Worm (Caenorhabditis elegans) whole organism, L1 larva: Measurements from ENCODE around the gene sel-1.

Experiments used
- ceh-82 ChIP-seq, 3 experiments: fragments of 150-350 bp in 1 of 3; sonication (generic microtip) in 2 of 3; optimal IDR thresholded peaks; 2 replicates each; lab custom pipeline; 2014 to 2017; ENCODE audit warnings: missing biosample characterization in 3 of 3, missing genetic modification characterization in 3 of 3
- elt-2 ChIP-seq: sonication (generic microtip); optimal IDR thresholded peaks from 2 replicates; lab custom pipeline; 2016; ENCODE audit warnings: missing genetic modification characterization, mild to moderate bottlenecking, inconsistent platforms, missing compliant biosample characterization, missing genetic modification reagents
- mdl-1 ChIP-seq, 2 experiments: fragments of 150-350 bp; optimal IDR thresholded peaks; 2 replicates each; lab custom pipeline; 2014 to 2017; ENCODE audit warnings: missing biosample characterization in 2 of 2, missing genetic modification characterization in 2 of 2, inconsistent platforms in 1 of 2
- nhr-237 ChIP-seq: fragments of 150-350 bp; optimal IDR thresholded peaks from 2 replicates; lab custom pipeline; 2014; ENCODE audit warnings: missing biosample characterization, missing genetic modification characterization
- nhr-90 ChIP-seq: sonication (generic microtip); optimal IDR thresholded peaks from 2 replicates; lab custom pipeline; 2016; ENCODE audit warnings: mild to moderate bottlenecking, missing genetic modification characterization, missing compliant biosample characterization; ENCODE audit not compliant: poor library complexity
- skn-1 ChIP-seq: fragments of 150-350 bp; optimal IDR thresholded peaks from 2 replicates; lab custom pipeline; 2014; ENCODE audit warnings: missing biosample characterization, missing genetic modification characterization
- unc-62 ChIP-seq: fragments of 150-350 bp; optimal IDR thresholded peaks from 2 replicates; lab custom pipeline; 2014; ENCODE audit warnings: missing biosample characterization, missing genetic modification reagents, missing genetic modification characterization

DNA sequence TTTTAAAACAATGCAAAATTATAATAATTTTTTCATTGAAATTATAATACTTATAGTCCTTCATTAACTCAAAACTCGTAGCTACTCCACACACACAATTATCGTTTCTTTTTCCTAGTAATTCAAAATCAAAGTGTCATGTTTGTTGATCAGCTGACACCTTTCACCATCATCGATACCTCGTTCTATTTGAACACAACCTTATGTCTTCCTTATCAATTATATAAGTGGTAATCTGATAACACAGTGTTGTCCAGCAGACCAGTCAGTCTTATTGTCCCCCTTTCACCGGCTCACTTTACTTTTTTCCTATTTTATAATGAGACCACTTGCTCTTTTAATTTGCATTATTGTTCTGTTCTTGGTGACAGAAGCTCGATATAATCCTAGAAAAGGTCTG is 47.8 kb upstream of the sel-1 start, which contains the start of the genes T28H10.2 and lgmn-1:
- TF ChIP-seq nhr-90 (tag; lab: Kevin White, UChicago) (peak; percentile 29), ceh-82 (tag; optimal IDR thresholded peaks at IDR 0.05; lab: Kevin White, UChicago) (no peak), skn-1 (tag; lab: Kevin White, UChicago) (no peak), nhr-237 (tag; lab: Kevin White, UChicago) (no peak), unc-62 (GFP tag; lab: Kevin White, UChicago) (no peak), elt-2 (tag; lab: Kevin White, UChicago) (peak; percentile 83), mdl-1 (tag; optimal IDR thresholded peaks at IDR 0.05; lab: Kevin White, UChicago) (no peak)
